Fruit fly (Drosophila melanogaster): ENCODE results near the gene up.

up gene

DNA sequence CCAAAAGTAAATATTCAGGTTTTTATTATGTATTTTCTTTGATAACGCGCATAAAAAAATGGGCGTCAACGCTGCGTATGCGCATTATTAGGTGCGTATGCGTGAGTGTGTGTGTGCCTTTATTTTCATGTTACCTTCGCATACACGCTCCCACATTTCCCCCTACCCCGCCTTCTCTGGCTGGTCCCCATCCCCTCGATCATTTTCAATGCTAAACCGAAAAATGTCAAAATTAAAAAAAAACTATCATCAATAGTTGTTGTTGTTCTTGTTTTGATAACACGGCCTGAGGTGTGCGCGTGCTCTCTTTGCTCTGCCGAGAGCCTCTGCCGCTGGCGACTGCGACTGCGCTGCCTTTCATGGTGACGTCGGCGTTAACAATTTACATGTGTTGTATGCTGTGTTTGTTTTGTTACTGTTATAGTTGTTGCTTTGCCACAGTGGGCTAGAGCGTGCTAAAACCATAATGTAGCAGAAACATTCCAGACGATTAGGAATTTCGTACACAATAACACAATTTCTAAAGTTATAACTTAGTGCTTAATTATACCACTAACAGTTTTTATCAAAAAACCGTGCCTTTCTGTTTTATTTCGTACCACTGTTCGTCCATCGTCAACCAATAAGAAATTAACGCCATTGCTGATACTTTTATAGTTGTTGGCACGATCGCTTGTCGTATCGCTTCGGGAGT, 37.8 kb upstream of the up start (continued):
- TF ChIP-seq Dek (tag; optimal IDR thresholded peaks at IDR 0.05) (peak; percentile 98), CG10147 (GFP tag; optimal IDR thresholded peaks at IDR 0.05) (peak; percentile 96), CG4730 (GFP tag; IDR thresholded peaks at IDR 0.05) (peak; percentile 99), CG12219 (GFP tag; optimal IDR thresholded peaks at IDR 0.05) (peak; percentile 100), CG31441 (GFP tag; IDR thresholded peaks at IDR 0.05) (peak; percentile 93), CG30431 (GFP tag; optimal IDR thresholded peaks at IDR 0.05) (peak; percentile 97), sob (GFP tag; IDR thresholded peaks at IDR 0.05) (peak; percentile 99), disco-r (GFP tag; optimal IDR thresholded peaks at IDR 0.05) (peak; percentile 98), trh (GFP tag; optimal IDR thresholded peaks at IDR 0.05) (peak; percentile 94), Lhr (GFP tag; optimal IDR thresholded peaks at IDR 0.05) (peak; percentile 95), nerfin-1 (tag; optimal IDR thresholded peaks at IDR 0.05) (peak; percentile 96), CG9817 (tag; optimal IDR thresholded peaks at IDR 0.05) (peak; percentile 98), CG3163 (GFP tag; optimal IDR thresholded peaks at IDR 0.05) (peak; percentile 93), CG18599 (GFP tag; optimal IDR thresholded peaks at IDR 0.05) (peak; percentile 99), emc (GFP tag; optimal IDR thresholded peaks at IDR 0.05) (peak; percentile 96), CG9215 (GFP tag; IDR thresholded peaks at IDR 0.05) (peak; percentile 97), CG15601 (tag; optimal IDR thresholded peaks at IDR 0.05) (peak; percentile 97), caup (GFP tag; optimal IDR thresholded peaks at IDR 0.05; ENCODE audit: severe bottlenecking) (peak; percentile 98), sisA (GFP tag; IDR thresholded peaks at IDR 0.05) (peak; percentile 99), jigr1 (GFP tag; IDR thresholded peaks at IDR 0.05) (peak; percentile 98), sr (GFP tag; IDR thresholded peaks at IDR 0.05) (peak; percentile 95), nerfin-2 (GFP tag; IDR thresholded peaks at IDR 0.05; ENCODE audit: partially characterized antibody) (peak; percentile 82), CG32532 (GFP tag; IDR thresholded peaks at IDR 0.05) (peak; percentile 99), sc (optimal IDR thresholded peaks at IDR 0.05) (no peak), sc (GFP tag; optimal IDR thresholded peaks at IDR 0.05) (peak; percentile 98), CG16813 (GFP tag; IDR thresholded peaks at IDR 0.05; ENCODE audit: partially characterized antibody) (peak; percentile 60), CG18011 (GFP tag; optimal IDR thresholded peaks at IDR 0.05) (peak; percentile 91)

DNA sequence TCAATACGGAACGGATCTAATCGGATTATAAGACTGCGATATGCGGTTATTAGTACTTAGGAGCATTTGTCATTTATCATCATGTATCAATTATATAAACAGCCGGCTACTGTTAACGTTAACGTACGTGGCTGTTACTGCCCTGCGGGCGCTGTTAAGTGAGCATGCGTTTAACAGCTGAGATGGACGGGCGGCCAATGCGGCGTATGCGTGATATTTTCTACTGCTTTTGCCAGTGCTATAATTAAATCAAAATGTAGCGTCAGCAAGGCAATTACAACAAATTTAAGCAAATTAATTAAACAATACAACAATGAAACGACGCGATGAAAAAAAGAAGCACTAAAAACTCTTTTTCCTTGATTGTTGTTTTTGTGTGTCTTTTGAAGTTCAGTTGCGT, 35.2 kb upstream of the up start:
- TF ChIP-seq Deaf1 (tag; optimal IDR thresholded peaks at IDR 0.05) (no peak), CG3281 (GFP tag; optimal IDR thresholded peaks at IDR 0.05) (no peak), CG32772 (GFP tag; IDR thresholded peaks at IDR 0.05) (no peak), chinmo (GFP tag; IDR thresholded peaks at IDR 0.05; ENCODE audit: partially characterized antibody) (0 out of 4 replicates have a peak, but pooled peaks have one; percentile 55), h (optimal IDR thresholded peaks at IDR 0.05) (no peak), Med (GFP tag) (peak; percentile 46), Pdp1 (GFP tag; optimal IDR thresholded peaks at IDR 0.05) (peak in 1 of 2 experiments; percentile 75), CG11093 (GFP tag; IDR thresholded peaks at IDR 0.05) (no peak), CG7987 (GFP tag; optimal IDR thresholded peaks at IDR 0.05) (peak; percentile 61), pfk (GFP tag; optimal IDR thresholded peaks at IDR 0.05) (no peak), CG7372 (GFP tag; IDR thresholded peaks at IDR 0.05) (peak; percentile 80), CG31365 (tag; optimal IDR thresholded peaks at IDR 0.05) (no peak), CG8388 (GFP tag; optimal IDR thresholded peaks at IDR 0.05) (no peak), gem (tag; optimal IDR thresholded peaks at IDR 0.05) (no peak)
